Fruit fly (Drosophila melanogaster) whole organism, embryonic: ENCODE measurements around the gene Idua.

Experiments used
- Aef1 ChIP-seq: fragments of 200-800 bp; sonication (Bioruptor generic); IDR thresholded peaks from 3 replicates; pipeline ENCODE4 v1.3.6; 2022; ENCODE audit warnings: missing biosample characterization, missing genetic modification characterization
- Atf-2 ChIP-seq: fragments of 200-800 bp; sonication (Bioruptor generic); optimal IDR thresholded peaks from 2 replicates; lab custom pipeline; 2016; ENCODE audit warnings: missing biosample characterization, missing genetic modification characterization
- CG1024 ChIP-seq: fragments of 200-800 bp; sonication (Bioruptor generic); IDR thresholded peaks from 2 replicates; pipeline ENCODE4 v1.3.6; 2022; ENCODE audit warnings: missing biosample characterization, missing genetic modification characterization
- CG11398 ChIP-seq: fragments of 200-800 bp; sonication (Bioruptor generic); optimal IDR thresholded peaks from 2 replicates; lab custom pipeline; 2016; ENCODE audit warnings: missing biosample characterization, missing genetic modification characterization
- CG13424 ChIP-seq: fragments of 200-800 bp; sonication (Bioruptor generic); optimal IDR thresholded peaks from 2 replicates; lab custom pipeline; 2019; ENCODE audit warnings: missing biosample characterization, mild to moderate bottlenecking, missing genetic modification characterization, moderate library complexity
- CG14710 ChIP-seq: fragments of 200-800 bp; sonication (Bioruptor generic); optimal IDR thresholded peaks from 3 replicates; lab custom pipeline; 2019; ENCODE audit warnings: missing biosample characterization, mild to moderate bottlenecking, missing genetic modification characterization, moderate library complexity
- CG16815 ChIP-seq: fragments of 200-800 bp; sonication (Bioruptor generic); optimal IDR thresholded peaks from 3 replicates; lab custom pipeline; 2017; ENCODE audit warnings: missing biosample characterization, mild to moderate bottlenecking, missing genetic modification characterization
- CG16863 ChIP-seq: fragments of 200-800 bp; sonication (Bioruptor generic); optimal IDR thresholded peaks from 3 replicates; lab custom pipeline; 2016; ENCODE audit warnings: missing biosample characterization, missing genetic modification characterization
- CG17361 ChIP-seq: fragments of 200-800 bp; sonication (Bioruptor generic); IDR thresholded peaks from 3 replicates; pipeline ENCODE4 v1.3.6; 2022; ENCODE audit warnings: missing biosample characterization, missing genetic modification characterization
- CG17612 ChIP-seq: fragments of 200-800 bp; sonication (Bioruptor generic); IDR thresholded peaks from 2 replicates; pipeline ENCODE4 v1.3.6; 2022; ENCODE audit warnings: missing biosample characterization, missing genetic modification characterization
- CG1792 ChIP-seq: fragments of 200-800 bp; sonication (Bioruptor generic); optimal IDR thresholded peaks from 2 replicates; lab custom pipeline; 2016; ENCODE audit warnings: missing biosample characterization, missing genetic modification characterization
- CG30403 ChIP-seq: fragments of 200-800 bp; sonication (Bioruptor generic); optimal IDR thresholded peaks from 3 replicates; lab custom pipeline; 2016; ENCODE audit warnings: missing biosample characterization, missing genetic modification characterization
- CG32532 ChIP-seq: fragments of 200-800 bp; sonication (Bioruptor generic); IDR thresholded peaks from 2 replicates; pipeline ENCODE4 v1.3.6; 2022; ENCODE audit warnings: missing biosample characterization, missing genetic modification characterization
- CG34422 ChIP-seq: fragments of 200-800 bp; sonication (Bioruptor generic); IDR thresholded peaks from 3 replicates; pipeline ENCODE4 v1.3.6; 2022; ENCODE audit warnings: missing biosample characterization, missing genetic modification characterization
- CG8944 ChIP-seq: fragments of 200-800 bp; sonication (Bioruptor generic); optimal IDR thresholded peaks from 3 replicates; lab custom pipeline; 2016; ENCODE audit warnings: missing biosample characterization, missing genetic modification characterization
- CG9215 ChIP-seq: fragments of 200-800 bp; sonication (Bioruptor generic); IDR thresholded peaks from 2 replicates; pipeline ENCODE4 v1.3.6; 2022; ENCODE audit warnings: missing biosample characterization, missing genetic modification characterization
- CTCF ChIP-seq: fragments of 200-800 bp; sonication (Bioruptor generic); optimal IDR thresholded peaks from 2 replicates; lab custom pipeline; 2017; ENCODE audit warnings: missing biosample characterization, mild to moderate bottlenecking, missing genetic modification characterization, moderate library complexity
- Dad ChIP-seq: fragments of 200-800 bp; sonication (Bioruptor generic); optimal IDR thresholded peaks from 3 replicates; lab custom pipeline; 2016; ENCODE audit warnings: missing biosample characterization, missing genetic modification characterization
- Dip3 ChIP-seq: fragments of 200-800 bp; sonication (Bioruptor generic); optimal IDR thresholded peaks from 3 replicates; lab custom pipeline; 2016; ENCODE audit warnings: missing biosample characterization, missing genetic modification characterization
- Drgx ChIP-seq: fragments of 200-800 bp; sonication (Bioruptor generic); IDR thresholded peaks from 2 replicates; pipeline ENCODE4 v1.3.6; 2022; ENCODE audit warnings: missing biosample characterization, missing genetic modification characterization
- Ets97D ChIP-seq: fragments of 200-800 bp; sonication (Bioruptor generic); optimal IDR thresholded peaks from 3 replicates; lab custom pipeline; 2016; ENCODE audit warnings: missing biosample characterization, missing genetic modification characterization
- HLH4C ChIP-seq: fragments of 200-800 bp; sonication (Bioruptor generic); IDR thresholded peaks from 3 replicates; pipeline ENCODE4 v1.3.6; 2022; ENCODE audit warnings: missing biosample characterization, missing genetic modification characterization; ENCODE audit not compliant: partially characterized antibody
- HLH54F ChIP-seq: fragments of 200-800 bp; sonication (Bioruptor generic); optimal IDR thresholded peaks from 3 replicates; lab custom pipeline; 2016; ENCODE audit warnings: missing biosample characterization, missing genetic modification characterization
- Hr39 ChIP-seq: fragments of >200 bp; optimal IDR thresholded peaks from 2 replicates; lab custom pipeline; 2017
- Hr51 ChIP-seq, 2 experiments: fragments of 200-800 bp; sonication (Bioruptor generic); optimal IDR thresholded peaks; 2 replicates in 1 of 2; 3 replicates in 1 of 2; lab custom pipeline; 2016 to 2018; ENCODE audit warnings: missing biosample characterization in 2 of 2, missing genetic modification characterization in 2 of 2, mild to moderate bottlenecking in 1 of 2, moderate library complexity in 1 of 2
- MBD-R2 ChIP-seq: fragments of 200-800 bp; sonication (Bioruptor generic); IDR thresholded peaks from 2 replicates; pipeline ENCODE4 v1.3.6; 2022; ENCODE audit warnings: missing biosample characterization, missing genetic modification characterization
- Mad ChIP-seq: fragments of 200-800 bp; sonication (Bioruptor generic); optimal IDR thresholded peaks from 2 replicates; lab custom pipeline; 2016; ENCODE audit warnings: missing biosample characterization, missing genetic modification characterization
- Pdp1 ChIP-seq, 2 experiments: fragments of 200-800 bp; sonication (Bioruptor generic); optimal IDR thresholded peaks; 3 replicates each; lab custom pipeline; 2016; ENCODE audit warnings: missing biosample characterization in 2 of 2, missing genetic modification characterization in 2 of 2, mild to moderate bottlenecking in 1 of 2, moderate library complexity in 1 of 2
- Usf ChIP-seq: fragments of 200-800 bp; sonication (Bioruptor generic); optimal IDR thresholded peaks from 2 replicates; lab custom pipeline; 2017; ENCODE audit warnings: missing genotype, missing biosample characterization, missing genetic modification characterization
- ab ChIP-seq: fragments of 200-800 bp; sonication (Bioruptor generic); optimal IDR thresholded peaks from 2 replicates; lab custom pipeline; 2016; ENCODE audit warnings: missing biosample characterization, missing genetic modification characterization
- ac ChIP-seq: fragments of 200-800 bp; sonication (Bioruptor generic); optimal IDR thresholded peaks from 3 replicates; lab custom pipeline; 2017; ENCODE audit warnings: missing biosample characterization, mild to moderate bottlenecking, missing genetic modification characterization
- ap ChIP-seq: fragments of 200-800 bp; sonication (Bioruptor generic); IDR thresholded peaks from 2 replicates; pipeline ENCODE4 v1.3.6; 2022; ENCODE audit warnings: missing biosample characterization, missing genetic modification characterization
- crc ChIP-seq: fragments of 200-800 bp; sonication (Bioruptor generic); optimal IDR thresholded peaks from 2 replicates; lab custom pipeline; 2016; ENCODE audit warnings: missing biosample characterization, missing genetic modification characterization
- croc ChIP-seq: fragments of 200-800 bp; sonication (Bioruptor generic); conservative IDR thresholded peaks from 3 replicates; pipeline ENCODE4 v1.3.6; 2022; ENCODE audit warnings: missing biosample characterization, missing genetic modification characterization
- crol ChIP-seq: fragments of 200-800 bp; sonication (Bioruptor generic); IDR thresholded peaks from 2 replicates; pipeline ENCODE4 v1.3.6; 2022; ENCODE audit warnings: missing biosample characterization, missing genetic modification characterization
- da ChIP-seq: fragments of 200-800 bp; sonication (Bioruptor generic); optimal IDR thresholded peaks from 2 replicates; lab custom pipeline; 2016; ENCODE audit warnings: missing biosample characterization, missing genetic modification characterization
- dm ChIP-seq: fragments of 200-800 bp; sonication (Bioruptor generic); optimal IDR thresholded peaks from 3 replicates; lab custom pipeline; 2016; ENCODE audit warnings: missing biosample characterization, missing genetic modification characterization
- en ChIP-seq: fragments of 200-800 bp; sonication (Bioruptor generic); optimal IDR thresholded peaks from 2 replicates; lab custom pipeline; 2016; ENCODE audit warnings: missing biosample characterization, missing genetic modification characterization
- fd64A ChIP-seq: fragments of 200-800 bp; sonication (Bioruptor generic); optimal IDR thresholded peaks from 3 replicates; lab custom pipeline; 2018; ENCODE audit warnings: missing biosample characterization, mild to moderate bottlenecking, missing genetic modification characterization
- ind ChIP-seq: fragments of 200-800 bp; sonication (Bioruptor generic); optimal IDR thresholded peaks from 3 replicates; lab custom pipeline; 2016; ENCODE audit warnings: missing biosample characterization, missing genetic modification characterization
- jumu ChIP-seq: fragments of 200-800 bp; sonication (Bioruptor generic); optimal IDR thresholded peaks from 3 replicates; lab custom pipeline; 2016; ENCODE audit warnings: missing biosample characterization, missing genetic modification characterization
- pfk ChIP-seq: fragments of 200-800 bp; sonication (Bioruptor generic); optimal IDR thresholded peaks from 2 replicates; lab custom pipeline; 2018; ENCODE audit warnings: missing biosample characterization, mild to moderate bottlenecking, missing genetic modification characterization, moderate library complexity
- phol ChIP-seq: fragments of 200-800 bp; sonication (Bioruptor generic); optimal IDR thresholded peaks from 3 replicates; lab custom pipeline; 2018; ENCODE audit warnings: missing biosample characterization, mild to moderate bottlenecking, missing genetic modification characterization, moderate library complexity
- pita ChIP-seq: fragments of 200-800 bp; sonication (Bioruptor generic); optimal IDR thresholded peaks from 2 replicates; lab custom pipeline; 2017; ENCODE audit warnings: missing biosample characterization, mild to moderate bottlenecking, missing genetic modification characterization
- run ChIP-seq: fragments of 200-800 bp; sonication (Bioruptor generic); optimal IDR thresholded peaks from 3 replicates; lab custom pipeline; 2018; ENCODE audit warnings: missing biosample characterization, mild to moderate bottlenecking, missing genetic modification characterization
- salm ChIP-seq: fragments of 200-800 bp; sonication (Bioruptor generic); optimal IDR thresholded peaks from 2 replicates; lab custom pipeline; 2018; ENCODE audit warnings: missing biosample characterization, mild to moderate bottlenecking, missing genetic modification characterization
- so ChIP-seq: fragments of 200-800 bp; sonication (Bioruptor generic); IDR thresholded peaks from 3 replicates; pipeline ENCODE4 v1.3.6; 2022; ENCODE audit warnings: missing biosample characterization, missing genetic modification characterization
- sqz ChIP-seq: fragments of 200-800 bp; sonication (Bioruptor generic); optimal IDR thresholded peaks from 3 replicates; lab custom pipeline; 2018; ENCODE audit warnings: missing biosample characterization, mild to moderate bottlenecking, missing genetic modification characterization
- sug ChIP-seq: fragments of 200-800 bp; optimal IDR thresholded peaks from 2 replicates; lab custom pipeline; 2019; ENCODE audit warnings: missing biosample characterization, mild to moderate bottlenecking, missing genetic modification characterization, moderate library complexity
- usp ChIP-seq: fragments of >200 bp; optimal IDR thresholded peaks from 2 replicates; lab custom pipeline; 2017; ENCODE audit warnings: missing biosample characterization, missing genetic modification characterization
- zen2 ChIP-seq: fragments of 200-800 bp; sonication (Bioruptor generic); IDR thresholded peaks from 3 replicates; pipeline ENCODE4 v1.3.6; 2022; ENCODE audit warnings: missing biosample characterization, missing genetic modification characterization; ENCODE audit not compliant: partially characterized antibody

Idua gene

DNA sequence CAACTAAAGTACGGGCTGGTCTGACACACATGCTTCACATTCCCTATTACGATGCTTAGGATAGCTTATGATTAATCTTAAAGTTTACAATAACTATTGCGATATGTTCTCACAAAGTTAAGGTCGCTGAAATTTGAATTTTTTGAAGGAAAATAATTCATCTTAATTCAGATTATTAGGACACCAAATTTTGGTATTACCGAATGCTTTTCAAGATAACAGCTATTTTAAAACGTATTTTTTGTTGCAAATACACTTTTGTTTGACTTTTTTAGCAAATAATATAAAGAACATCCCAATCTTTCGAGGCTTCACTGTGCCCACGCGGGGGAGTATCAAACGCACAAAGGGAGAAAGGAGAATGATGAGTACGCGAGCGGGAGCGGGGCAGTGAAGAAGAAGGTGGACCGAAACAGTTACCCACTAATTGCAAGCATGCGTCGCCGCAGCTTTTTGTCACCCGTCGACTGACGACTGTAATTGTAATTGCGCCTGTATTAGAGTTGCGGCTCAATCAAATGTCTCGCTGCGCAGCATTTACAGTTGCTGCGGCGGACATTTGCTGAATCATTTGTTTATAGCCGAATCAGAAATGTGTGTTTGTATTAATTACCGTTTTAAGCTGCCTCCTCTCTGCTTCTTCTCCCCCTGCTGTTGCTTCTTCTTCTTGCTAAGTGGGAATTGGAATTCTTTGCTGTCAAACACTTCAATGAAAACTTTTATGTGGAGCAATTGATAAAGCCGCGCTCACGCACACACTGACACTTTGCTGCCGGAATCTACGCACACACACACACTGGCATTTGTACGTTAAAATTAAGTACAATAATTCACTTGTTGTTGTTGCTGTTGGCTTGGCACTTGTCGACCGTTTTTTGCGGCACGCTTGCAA is 46.7 kb downstream of the Idua start (continued):
- TF ChIP-seq Ets97D (GFP tag; lab: Kevin White, UChicago) (no peak), crc (GFP tag; lab: Kevin White, UChicago) (no peak), salm (tag; lab: Kevin White, UChicago) (no peak), CG32532 (GFP tag; lab: Robert Waterston, UW) (0 out of 2 replicates have a peak, but pooled peaks have one; percentile 36), croc (GFP tag; lab: Robert Waterston, UW) (no peak), ac (GFP tag; lab: Kevin White, UChicago) (no peak), CG9215 (GFP tag; lab: Robert Waterston, UW) (no peak), CTCF (no peak), sqz (GFP tag; lab: Kevin White, UChicago) (no peak), sug (tag; lab: Kevin White, UChicago) (no peak), CG17612 (GFP tag; lab: Robert Waterston, UW) (no peak), HLH54F (GFP tag; lab: Kevin White, UChicago) (peak; percentile 48), Mad (GFP tag; lab: Kevin White, UChicago) (no peak), en (GFP tag; lab: Kevin White, UChicago) (no peak), crol (GFP tag; lab: Robert Waterston, UW) (peak; percentile 65), so (no peak), Aef1 (no peak), CG14710 (tag; lab: Kevin White, UChicago) (no peak), da (no peak), jumu (GFP tag; lab: Kevin White, UChicago) (no peak), dm (GFP tag; lab: Kevin White, UChicago) (no peak), Usf (peak; percentile 19), CG16863 (no peak), usp (GFP tag; lab: Kevin White, UChicago) (no peak), CG30403 (GFP tag; lab: Kevin White, UChicago) (no peak), Dad (GFP tag; lab: Kevin White, UChicago) (no peak), Dip3 (GFP tag; lab: Kevin White, UChicago) (peak; percentile 62), phol (tag; lab: Kevin White, UChicago) (peak; percentile 1), Hr51 (GFP tag; optimal IDR thresholded peaks at IDR 0.05; lab: Kevin White, UChicago) (peak in 1 of 2 experiments; percentile 12), run (tag; lab: Kevin White, UChicago) (no peak), ind (GFP tag; lab: Kevin White, UChicago) (peak; percentile 46), MBD-R2 (GFP tag; lab: Robert Waterston, UW) (no peak), fd64A (no peak), CG1024 (GFP tag; lab: Robert Waterston, UW) (no peak), CG1792 (GFP tag; lab: Kevin White, UChicago) (no peak), pita (GFP tag; lab: Kevin White, UChicago) (no peak), Atf-2 (GFP tag; lab: Kevin White, UChicago) (no peak), ap (GFP tag; lab: Robert Waterston, UW) (no peak), ab (no peak), CG16815 (GFP tag; lab: Kevin White, UChicago) (peak; percentile 31), zen2 (no peak), CG11398 (no peak), HLH4C (GFP tag; lab: Robert Waterston, UW) (no peak), Pdp1 (GFP tag; optimal IDR thresholded peaks at IDR 0.05; lab: Kevin White, UChicago) (peak in 1 of 2 experiments; percentile 26), CG34422 (GFP tag; lab: Robert Waterston, UW) (no peak), CG17361 (GFP tag; lab: Robert Waterston, UW) (no peak), Drgx (GFP tag; lab: Robert Waterston, UW) (peak; percentile 50; the same call in 1 of the 2 replicates), CG13424 (tag; lab: Kevin White, UChicago) (peak; percentile 15), Hr39 (lab: Kevin White, UChicago) (no peak), CG8944 (GFP tag; lab: Kevin White, UChicago) (peak; percentile 39), pfk (no peak)
